Worm (Caenorhabditis elegans) whole organism, young adult: ENCODE data around the gene Y39B6A.33.
"Not testable (repeated sequence)": the region's sequence is repeated elsewhere in the genome, so short reads cannot be mapped to it uniquely, and the experiment has no call there.

Source experiments
- T07F8.4 ChIP-seq: sonication (generic microtip); optimal IDR thresholded peaks from 2 replicates; lab custom pipeline; 2016; ENCODE audit warnings: mild to moderate bottlenecking, missing genetic modification characterization, moderate library complexity, missing compliant biosample characterization
- ama-1 ChIP-seq, 3 experiments: fragments of 150-350 bp in 1 of 3; sonication (generic microtip) in 2 of 3; optimal IDR thresholded peaks; 2 replicates each; lab custom pipeline; 2014 to 2018; ENCODE audit warnings: missing biosample characterization in 2 of 3, missing genetic modification characterization in 2 of 3, missing genetic modification reagents in 2 of 3
- dpl-1 ChIP-seq: fragments of 150-350 bp; optimal IDR thresholded peaks from 2 replicates; lab custom pipeline; 2014; ENCODE audit warnings: missing biosample characterization, missing genetic modification reagents, missing genetic modification characterization
- gei-17 ChIP-seq: fragments of 200-800 bp; sonication (Bioruptor generic); optimal IDR thresholded peaks from 2 replicates; lab custom pipeline; 2018; ENCODE audit warnings: mild to moderate bottlenecking, missing genetic modification characterization, missing compliant biosample characterization
- him-1 ChIP-seq: sonication (generic microtip); optimal IDR thresholded peaks from 2 replicates; lab custom pipeline; 2016; ENCODE audit warnings: missing genotype, missing genetic modification reagents, missing genetic modification characterization, missing compliant biosample characterization
- lsy-27 ChIP-seq: sonication (generic microtip); optimal IDR thresholded peaks from 2 replicates; lab custom pipeline; 2017; ENCODE audit warnings: missing genetic modification characterization, mild to moderate bottlenecking, missing compliant biosample characterization, antibody characterized with exemption, missing genotype, borderline replicate concordance; ENCODE audit not compliant: insufficient read depth
- pbrm-1 ChIP-seq: fragments of 200-800 bp; sonication (Bioruptor generic); IDR thresholded peaks from 2 replicates; pipeline ENCODE4 v1.3.6; 2022; ENCODE audit warnings: missing genetic modification reagents, missing genetic modification characterization, missing compliant biosample characterization

ce11 chrV:19014273-19014672, 12.5 kb downstream of the Y39B6A.33 start, which contains the start of gene Y39B6A.30:
- not testable (repeated sequence) for TF ChIP-seq T07F8.4 (tag; lab: Kevin White, UChicago); dpl-1 (GFP tag; lab: Kevin White, UChicago); gei-17 (GFP tag; lab: Kevin White, UChicago); pbrm-1 (GFP tag; lab: Robert Waterston, UW); ama-1 (optimal IDR thresholded peaks at IDR 0.05; lab: Kevin White, UChicago); ama-1 (GFP tag; optimal IDR thresholded peaks at IDR 0.05; lab: Kevin White, UChicago); lsy-27; him-1 (tag; lab: Kevin White, UChicago)
